Fruit fly (Drosophila melanogaster): ENCODE data around the gene Cad88C.

DNA sequence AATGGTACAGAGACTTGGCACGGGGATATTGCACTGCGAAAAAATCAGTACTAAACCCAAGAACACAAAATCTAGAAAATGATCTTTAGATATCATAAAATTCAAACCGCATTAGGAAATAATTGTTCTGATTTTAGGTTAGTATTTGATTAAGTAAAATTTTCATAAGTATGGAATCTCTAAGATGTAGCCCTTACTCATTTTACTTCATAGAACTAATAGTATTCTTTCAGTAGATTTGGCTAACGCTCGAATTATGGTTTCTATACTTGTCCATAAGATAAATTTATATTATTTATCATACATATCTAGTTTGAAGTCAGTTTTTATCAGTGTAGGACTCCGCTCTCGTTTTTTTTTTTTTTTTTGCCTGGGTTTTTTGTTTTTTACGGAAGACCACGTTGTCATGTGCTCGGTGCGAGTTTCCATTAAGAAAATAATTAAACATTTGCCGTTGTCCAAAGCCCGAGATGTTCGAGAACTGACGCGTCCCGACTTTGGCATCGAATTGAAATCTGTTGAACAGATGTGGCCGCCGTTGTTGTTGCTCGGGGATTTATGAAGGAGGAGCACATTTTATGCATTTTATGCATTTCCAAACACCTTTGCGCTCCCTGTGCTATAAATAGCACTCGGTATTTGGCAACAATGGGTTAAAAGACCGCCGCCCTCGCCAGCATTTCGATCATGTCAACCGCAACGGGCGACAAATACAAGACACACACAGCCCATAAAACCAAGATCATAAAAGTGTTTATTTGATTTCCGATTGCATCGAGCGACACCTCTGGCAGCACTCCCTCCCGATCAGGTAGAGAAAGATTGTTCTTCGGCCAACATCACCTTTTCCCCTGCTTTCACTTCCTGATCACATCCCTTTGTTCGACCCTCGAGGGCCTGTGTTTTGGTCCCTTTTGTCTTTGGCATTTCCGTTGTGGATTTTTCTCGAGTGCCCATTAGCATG, 43.5 kb upstream of the Cad88C start:
- TF ChIP-seq psq (optimal IDR thresholded peaks at IDR 0.05) (no peak), EcR (GFP tag; optimal IDR thresholded peaks at IDR 0.05) (no peak), CG8478 (optimal IDR thresholded peaks at IDR 0.05) (no peak), Dll (optimal IDR thresholded peaks at IDR 0.05) (no peak), pan (optimal IDR thresholded peaks at IDR 0.05) (no peak)
